Worm (Caenorhabditis elegans): ENCODE data around the gene B0035.22.

B0035.22 gene

DNA sequence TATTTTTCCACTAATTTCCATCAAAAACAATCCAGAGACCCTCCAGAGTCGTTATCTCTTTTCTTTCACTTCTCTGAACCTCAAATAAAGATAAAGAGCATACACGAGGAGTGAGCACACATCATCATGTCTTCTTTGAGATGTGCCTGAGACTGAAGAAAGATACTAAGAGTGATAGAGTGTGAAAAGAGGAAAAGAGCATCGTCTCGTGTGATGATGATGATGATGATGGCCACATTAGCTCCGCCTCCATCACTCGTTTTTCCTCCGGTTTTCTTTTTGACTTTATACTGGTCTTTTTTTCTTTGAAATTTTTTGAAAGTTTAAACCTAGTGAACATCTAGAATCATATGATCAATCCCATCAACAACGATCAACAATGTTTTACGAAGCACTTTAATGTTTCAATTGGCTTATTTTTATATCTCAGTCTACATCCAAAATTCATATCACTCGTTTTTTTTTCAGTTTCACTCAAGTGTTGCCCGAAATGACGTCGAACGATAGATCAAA is 39.0 kb downstream of the B0035.22 start, which contains the start of gene T01G1.2 (continued):
- no peak for TF ChIP-seq nfyb-1 (GFP tag; IDR thresholded peaks at IDR 0.05)
- no peak for TF ChIP-seq ceh-40 (GFP tag; IDR thresholded peaks at IDR 0.05)
- TF ChIP-seq let-526 (GFP tag; IDR thresholded peaks at IDR 0.05), result no peak

ce11 chrIV:11359769-11360168 is 44.8 kb downstream of the B0035.22 start, which contains the start of gene klp-12:
klp-12 (minus strand) TSS chrIV:11359869.
- TF ChIP-seq attf-6 (GFP tag; IDR thresholded peaks at IDR 0.05) (no peak), K11D2.4 (GFP tag; IDR thresholded peaks at IDR 0.05) (no peak), zim-3 (tag; optimal IDR thresholded peaks at IDR 0.05) (no peak), snpc-1.1 (tag; optimal IDR thresholded peaks at IDR 0.05; ENCODE audit: insufficient read depth) (no peak), sea-2 (GFP tag; IDR thresholded peaks at IDR 0.05) (no peak), lin-40 (tag; optimal IDR thresholded peaks at IDR 0.05) (no peak), Y95B8A.8 (GFP tag; IDR thresholded peaks at IDR 0.05) (no peak), egl-44 (GFP tag; IDR thresholded peaks at IDR 0.05) (no peak), let-526 (GFP tag; IDR thresholded peaks at IDR 0.05) (no peak), D2030.7 (GFP tag; IDR thresholded peaks at IDR 0.05) (no peak), ama-1 (optimal IDR thresholded peaks at IDR 0.05) (no peak), ama-1 (GFP tag; optimal IDR thresholded peaks at IDR 0.05) (no peak), snpc-4 (GFP tag; optimal IDR thresholded peaks at IDR 0.05) (no peak), snpc-4 (tag; optimal IDR thresholded peaks at IDR 0.05) (no peak), ztf-6 (GFP tag; IDR thresholded peaks at IDR 0.05) (no peak), lin-35 (GFP tag; optimal IDR thresholded peaks at IDR 0.05) (no peak), lin-54 (GFP tag; optimal IDR thresholded peaks at IDR 0.05) (no peak), akir-1 (GFP tag; optimal IDR thresholded peaks at IDR 0.05) (no peak), unc-130 (GFP tag; optimal IDR thresholded peaks at IDR 0.05) (no peak), mes-4 (tag; optimal IDR thresholded peaks at IDR 0.05) (no peak)

- TF ChIP-seq C17E4.6 (GFP tag; IDR thresholded peaks at IDR 0.05), result no peak
- TF ChIP-seq rcor-1 (GFP tag; IDR thresholded peaks at IDR 0.05), result no peak
- no peak for TF ChIP-seq madf-8 (GFP tag; conservative IDR thresholded peaks at IDR 0.05)
- TF ChIP-seq dox-1 (GFP tag; IDR thresholded peaks at IDR 0.05), result no peak
- no peak for TF ChIP-seq D2030.7 (GFP tag; IDR thresholded peaks at IDR 0.05)
- no peak for TF ChIP-seq Y53G8AR.9 (GFP tag; conservative IDR thresholded peaks at IDR 0.05)
- no peak for TF ChIP-seq zfh-2 (GFP tag; conservative IDR thresholded peaks at IDR 0.05)
- no peak for TF ChIP-seq ceh-40 (GFP tag; IDR thresholded peaks at IDR 0.05)
- no peak for TF ChIP-seq attf-6 (GFP tag; IDR thresholded peaks at IDR 0.05)
- TF ChIP-seq ceh-79 (tag; optimal IDR thresholded peaks at IDR 0.05), result no peak
- no peak for TF ChIP-seq bed-2 (GFP tag; IDR thresholded peaks at IDR 0.05)
- TF ChIP-seq B0261.1 (tag; optimal IDR thresholded peaks at IDR 0.05), result no peak
- TF ChIP-seq unc-62 (GFP tag; optimal IDR thresholded peaks at IDR 0.05), result no peak
These were observed 46.5 kb downstream of the B0035.22 start, which contains the start of gene T01G1.4 for ce11 chrIV:11361409-11361808. T01G1.4 (minus strand) TSS chrIV:11361509.

ce11 chrIV:11363806-11364562 is 49.0 kb downstream of the B0035.22 start:
- TF ChIP-seq snpc-4 (GFP tag; optimal IDR thresholded peaks at IDR 0.05), result no peak
- no peak for TF ChIP-seq snpc-4 (tag; optimal IDR thresholded peaks at IDR 0.05)
- TF ChIP-seq lsy-27 (tag; optimal IDR thresholded peaks at IDR 0.05; ENCODE audit: borderline replicate concordance, insufficient read depth), result no peak
- no peak for TF ChIP-seq snpc-1.3 (tag; optimal IDR thresholded peaks at IDR 0.05; ENCODE audit: insufficient read depth)
- TF ChIP-seq attf-5 (GFP tag; optimal IDR thresholded peaks at IDR 0.05), result peak; percentile 28
- TF ChIP-seq nhr-27 (tag; optimal IDR thresholded peaks at IDR 0.05), result no peak
- TF ChIP-seq sea-2 (GFP tag; IDR thresholded peaks at IDR 0.05), result no peak
- TF ChIP-seq atf-7 (tag; optimal IDR thresholded peaks at IDR 0.05), result no peak
- no peak for TF ChIP-seq hlh-26 (GFP tag; conservative IDR thresholded peaks at IDR 0.05)
- TF ChIP-seq hmg-1.2 (GFP tag; IDR thresholded peaks at IDR 0.05), result peak; percentile 87
- TF ChIP-seq cebp-1 (GFP tag; IDR thresholded peaks at IDR 0.05), result peak; percentile 90
- peak; percentile 96 for TF ChIP-seq cebp-1 (tag; optimal IDR thresholded peaks at IDR 0.05)
- TF ChIP-seq rec-8 (tag; optimal IDR thresholded peaks at IDR 0.05), result no peak
- no peak for TF ChIP-seq tbx-9 (tag; optimal IDR thresholded peaks at IDR 0.05; ENCODE audit: borderline replicate concordance)
